Comparison of ENCODE assay signal across 1 fruit fly cellular context in the genomic region with DNA sequence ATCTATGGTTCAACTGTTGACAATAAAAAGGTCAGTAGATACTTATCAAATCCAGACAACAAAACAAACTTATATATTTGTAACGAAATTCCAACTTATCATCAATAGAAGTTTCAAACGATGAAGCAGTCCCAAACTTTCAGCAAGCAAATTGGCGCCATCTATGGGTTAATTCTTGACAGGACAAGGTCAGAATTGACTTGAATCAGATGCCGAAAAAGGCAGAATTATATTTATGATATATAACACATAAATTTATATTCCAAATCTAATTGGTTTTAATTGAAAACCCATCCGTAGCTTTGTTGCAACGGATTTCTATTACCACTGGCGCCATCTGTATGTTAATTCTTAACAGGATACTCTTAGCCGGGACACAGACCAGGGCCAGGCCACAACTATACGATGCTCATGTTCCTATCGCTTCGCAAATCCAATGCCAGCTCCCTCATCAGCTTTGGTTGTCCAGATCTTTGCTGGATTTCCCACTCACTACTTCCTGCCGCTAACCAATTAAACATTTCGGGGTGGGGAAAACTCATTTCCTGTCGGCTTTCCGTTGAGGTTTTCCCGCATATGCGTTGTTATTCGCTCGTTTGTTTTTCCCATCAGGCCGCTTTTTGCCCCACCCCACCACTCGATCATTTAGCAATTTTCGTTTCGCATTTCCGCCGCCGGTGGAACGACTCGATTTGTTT.
TF ChIP-seq lines count a peak whose summit lies in the region.

No protein-coding gene starts in this region.

TF ChIP-seq in whole organism, embryonic, 481 proteins besides CTCF, POLR2A, EP300 and RAD21 (continued from another document):
- TF ChIP-seq lov (optimal IDR thresholded peaks at IDR 0.05; lab: Kevin White, UChicago) (no peak), lov (GFP tag; IDR thresholded peaks at IDR 0.05; lab: Robert Waterston, UW) (no peak), CG4328 (GFP tag; optimal IDR thresholded peaks at IDR 0.05; lab: Kevin White, UChicago) (no peak), salm (tag; optimal IDR thresholded peaks at IDR 0.05; lab: Kevin White, UChicago) (no peak), BEAF-32 (GFP tag; optimal IDR thresholded peaks at IDR 0.05; lab: Kevin White, UChicago) (peak; percentile 25), ewg (GFP tag; optimal IDR thresholded peaks at IDR 0.05; lab: Kevin White, UChicago) (no peak), gcm (GFP tag; optimal IDR thresholded peaks at IDR 0.05; lab: Kevin White, UChicago) (no peak), PHDP (tag; optimal IDR thresholded peaks at IDR 0.05; lab: Kevin White, UChicago) (no peak), trem (tag; optimal IDR thresholded peaks at IDR 0.05; lab: Kevin White, UChicago) (peak; percentile 13), phol (tag; optimal IDR thresholded peaks at IDR 0.05; lab: Kevin White, UChicago) (peak; percentile 5), CG15696 (tag; optimal IDR thresholded peaks at IDR 0.05; lab: Kevin White, UChicago) (peak; percentile 23), Dip2 (GFP tag; IDR thresholded peaks at IDR 0.05; lab: Robert Waterston, UW) (peak; percentile 92), Fer2 (tag; optimal IDR thresholded peaks at IDR 0.05; lab: Kevin White, UChicago) (no peak), yki (optimal IDR thresholded peaks at IDR 0.05; lab: Kevin White, UChicago) (peak; percentile 4), sna (GFP tag; IDR thresholded peaks at IDR 0.05; lab: Robert Waterston, UW; ENCODE audit: partially characterized antibody) (no peak), CG5245 (GFP tag; optimal IDR thresholded peaks at IDR 0.05; lab: Kevin White, UChicago) (no peak), klu (GFP tag; IDR thresholded peaks at IDR 0.05; lab: Robert Waterston, UW) (no peak), dpn (GFP tag; optimal IDR thresholded peaks at IDR 0.05; lab: Kevin White, UChicago) (no peak), grn (GFP tag; optimal IDR thresholded peaks at IDR 0.05; lab: Kevin White, UChicago) (no peak), CG17568 (GFP tag; optimal IDR thresholded peaks at IDR 0.05; lab: Kevin White, UChicago) (no peak), Sry-δ (GFP tag; optimal IDR thresholded peaks at IDR 0.05; lab: Kevin White, UChicago) (peak; percentile 21), chn (GFP tag; optimal IDR thresholded peaks at IDR 0.05; lab: Kevin White, UChicago) (no peak), CG3065 (GFP tag; optimal IDR thresholded peaks at IDR 0.05; lab: Kevin White, UChicago) (no peak), CG14014 (GFP tag; IDR thresholded peaks at IDR 0.05; lab: Robert Waterston, UW) (no peak), CG12155 (GFP tag; optimal IDR thresholded peaks at IDR 0.05; lab: Kevin White, UChicago) (no peak), Doc3 (GFP tag; IDR thresholded peaks at IDR 0.05; lab: Robert Waterston, UW; ENCODE audit: partially characterized antibody) (no peak)
